Fruit fly (Drosophila melanogaster) whole organism, embryonic: ENCODE data around the gene inaF-B.

ENCODE experiments used
- BtbVII ChIP-seq: fragments of 200-800 bp; sonication (Bioruptor generic); optimal IDR thresholded peaks from 3 replicates; lab custom pipeline; 2017; ENCODE audit warnings: missing biosample characterization, mild to moderate bottlenecking, missing genetic modification characterization
- CG11456 ChIP-seq: fragments of 200-800 bp; sonication (Bioruptor generic); IDR thresholded peaks from 3 replicates; pipeline ENCODE4 v1.3.6; 2022; ENCODE audit warnings: missing biosample characterization, missing genetic modification characterization
- CG12659 ChIP-seq: fragments of 200-800 bp; sonication (Bioruptor generic); optimal IDR thresholded peaks from 3 replicates; lab custom pipeline; 2017; ENCODE audit warnings: mild to moderate bottlenecking, missing biosample characterization, missing genetic modification reagents, missing genetic modification characterization
- CG14965 ChIP-seq: fragments of 200-800 bp; sonication (Bioruptor generic); optimal IDR thresholded peaks from 2 replicates; lab custom pipeline; 2016; ENCODE audit warnings: missing biosample characterization, missing genetic modification characterization, borderline replicate concordance
- CG15601 ChIP-seq: fragments of 200-800 bp; sonication (Bioruptor generic); optimal IDR thresholded peaks from 3 replicates; lab custom pipeline; 2019; ENCODE audit warnings: missing biosample characterization, mild to moderate bottlenecking, missing genetic modification characterization, moderate library complexity
- CG2712 ChIP-seq: fragments of 200-800 bp; optimal IDR thresholded peaks from 3 replicates; lab custom pipeline; 2019; ENCODE audit warnings: missing biosample characterization, mild to moderate bottlenecking, missing genetic modification characterization, moderate library complexity
- CG31365 ChIP-seq: fragments of 200-800 bp; sonication (Bioruptor generic); optimal IDR thresholded peaks from 2 replicates; lab custom pipeline; 2018; ENCODE audit warnings: missing biosample characterization, mild to moderate bottlenecking, missing genetic modification characterization
- CG3163 ChIP-seq: fragments of 200-800 bp; sonication (Bioruptor generic); optimal IDR thresholded peaks from 3 replicates; lab custom pipeline; 2016; ENCODE audit warnings: missing biosample characterization, missing genetic modification characterization
- CG33213 ChIP-seq: fragments of 200-800 bp; sonication (Bioruptor generic); optimal IDR thresholded peaks from 3 replicates; lab custom pipeline; 2016; ENCODE audit warnings: missing biosample characterization, missing genetic modification characterization
- CG3726 ChIP-seq: fragments of 200-800 bp; sonication (Bioruptor generic); IDR thresholded peaks from 3 replicates; pipeline ENCODE4, ENCODE4 v1.3.6; 2022; ENCODE audit warnings: missing biosample characterization, missing genetic modification characterization
- CG3838 ChIP-seq: fragments of 200-800 bp; sonication (Bioruptor generic); optimal IDR thresholded peaks from 3 replicates; lab custom pipeline; 2016; ENCODE audit warnings: missing biosample characterization, missing genetic modification characterization
- CG6254 ChIP-seq: fragments of 200-800 bp; sonication (Bioruptor generic); optimal IDR thresholded peaks from 3 replicates; lab custom pipeline; 2017; ENCODE audit warnings: mild to moderate bottlenecking, missing biosample characterization, missing genetic modification reagents, missing genetic modification characterization
- CG7372 ChIP-seq: fragments of 200-800 bp; sonication (Bioruptor generic); IDR thresholded peaks from 2 replicates; pipeline ENCODE4 v1.3.6; 2022; ENCODE audit warnings: missing biosample characterization, missing genetic modification characterization
- CG7745 ChIP-seq: fragments of 200-800 bp; sonication (Bioruptor generic); optimal IDR thresholded peaks from 2 replicates; lab custom pipeline; 2018; ENCODE audit warnings: missing biosample characterization, mild to moderate bottlenecking, missing genetic modification characterization, moderate library complexity
- CG7963 ChIP-seq: fragments of 200-800 bp; sonication (Bioruptor generic); IDR thresholded peaks from 3 replicates; pipeline ENCODE4 v1.3.6; 2022; ENCODE audit warnings: missing biosample characterization, missing genetic modification characterization; ENCODE audit not compliant: partially characterized antibody
- CG8290 ChIP-seq, 3 experiments: fragments of 200-800 bp; sonication (Bioruptor generic); optimal IDR thresholded peaks; 2 replicates each; lab custom pipeline; 2016 to 2019; ENCODE audit warnings: missing biosample characterization in 3 of 3, missing genetic modification characterization in 3 of 3, mild to moderate bottlenecking in 2 of 3, moderate library complexity in 1 of 3
- CG9797 ChIP-seq: fragments of 200-800 bp; sonication (Bioruptor generic); optimal IDR thresholded peaks from 3 replicates; lab custom pipeline; 2018; ENCODE audit warnings: missing biosample characterization, mild to moderate bottlenecking, missing genetic modification characterization
- Dfd ChIP-seq, 2 experiments: fragments of >200 bp; optimal IDR thresholded peaks; 2 replicates each; lab custom pipeline; 2017; ENCODE audit warnings: missing biosample characterization in 2 of 2, missing genetic modification characterization in 2 of 2
- Dip2 ChIP-seq: fragments of 200-800 bp; sonication (Bioruptor generic); IDR thresholded peaks from 2 replicates; pipeline ENCODE4 v1.3.6; 2022; ENCODE audit warnings: missing biosample characterization, missing genetic modification characterization
- Dll ChIP-seq: fragments of 200-800 bp; sonication (Bioruptor generic); IDR thresholded peaks from 4 replicates; pipeline ENCODE4 v1.3.6; 2022; ENCODE audit warnings: missing biosample characterization, missing genetic modification characterization; ENCODE audit not compliant: partially characterized antibody
- Dp ChIP-seq: fragments of 200-800 bp; sonication (Bioruptor generic); optimal IDR thresholded peaks from 2 replicates; lab custom pipeline; 2018; ENCODE audit warnings: missing biosample characterization, mild to moderate bottlenecking, missing genetic modification characterization, moderate library complexity
- E2f1 ChIP-seq: fragments of 200-800 bp; sonication (Bioruptor generic); IDR thresholded peaks from 2 replicates; pipeline ENCODE4 v1.3.6; 2022; ENCODE audit warnings: missing biosample characterization, missing genetic modification characterization
- Elba2 ChIP-seq: fragments of 200-800 bp; sonication (Bioruptor generic); optimal IDR thresholded peaks from 3 replicates; lab custom pipeline; 2016; ENCODE audit warnings: missing biosample characterization, missing genetic modification characterization
- Gug ChIP-seq: fragments of 200-800 bp; sonication (Bioruptor generic); IDR thresholded peaks from 4 replicates; pipeline ENCODE4 v1.3.6; 2022; ENCODE audit warnings: missing biosample characterization, missing genetic modification characterization
- Hand ChIP-seq: fragments of 200-800 bp; sonication (Bioruptor generic); optimal IDR thresholded peaks from 2 replicates; lab custom pipeline; 2017; ENCODE audit warnings: mild to moderate bottlenecking, missing biosample characterization, missing genetic modification reagents, missing genetic modification characterization
- Hsf ChIP-seq: fragments of 200-800 bp; sonication (Bioruptor generic); optimal IDR thresholded peaks from 3 replicates; lab custom pipeline; 2016; ENCODE audit warnings: missing biosample characterization, missing genetic modification characterization
- MBD-R2 ChIP-seq: fragments of 200-800 bp; sonication (Bioruptor generic); IDR thresholded peaks from 2 replicates; pipeline ENCODE4 v1.3.6; 2022; ENCODE audit warnings: missing biosample characterization, missing genetic modification characterization
- Mes4 ChIP-seq: fragments of 200-800 bp; sonication (Bioruptor generic); optimal IDR thresholded peaks from 2 replicates; lab custom pipeline; 2016; ENCODE audit warnings: missing biosample characterization, missing genetic modification characterization
- Vsx1 ChIP-seq: fragments of 200-800 bp; sonication (Bioruptor generic); optimal IDR thresholded peaks from 2 replicates; lab custom pipeline; 2017; ENCODE audit warnings: missing biosample characterization, mild to moderate bottlenecking, missing genetic modification characterization, missing genetic modification reagents
- amos ChIP-seq: fragments of 200-800 bp; sonication (Bioruptor generic); IDR thresholded peaks from 2 replicates; pipeline ENCODE4 v1.3.6; 2022; ENCODE audit warnings: missing biosample characterization, missing genetic modification characterization; ENCODE audit not compliant: partially characterized antibody
- ara ChIP-seq: fragments of 200-800 bp; sonication (Bioruptor generic); IDR thresholded peaks from 2 replicates; pipeline ENCODE4 v1.3.6; 2022; ENCODE audit warnings: missing biosample characterization, missing genetic modification characterization
- ci ChIP-seq: fragments of 200-800 bp; sonication (Bioruptor generic); IDR thresholded peaks from 3 replicates; pipeline ENCODE4 v1.3.6; 2022; ENCODE audit warnings: missing biosample characterization, missing genetic modification characterization
- dati ChIP-seq: fragments of 200-800 bp; sonication (Bioruptor generic); IDR thresholded peaks from 2 replicates; pipeline ENCODE4 v1.3.6; 2022; ENCODE audit warnings: missing biosample characterization, missing genetic modification characterization
- emc ChIP-seq: fragments of 200-800 bp; sonication (Bioruptor generic); optimal IDR thresholded peaks from 2 replicates; lab custom pipeline; 2016; ENCODE audit warnings: missing biosample characterization, missing genetic modification characterization
- ewg ChIP-seq: fragments of 200-800 bp; sonication (Bioruptor generic); optimal IDR thresholded peaks from 3 replicates; lab custom pipeline; 2017; ENCODE audit warnings: mild to moderate bottlenecking, missing biosample characterization, missing genetic modification reagents, missing genetic modification characterization
- gce ChIP-seq: fragments of 200-800 bp; sonication (Bioruptor generic); IDR thresholded peaks from 3 replicates; pipeline ENCODE4 v1.3.6; 2022; ENCODE audit warnings: missing biosample characterization, missing genetic modification characterization
- grn ChIP-seq: fragments of 200-800 bp; sonication (Bioruptor generic); optimal IDR thresholded peaks from 3 replicates; lab custom pipeline; 2017; ENCODE audit warnings: missing biosample characterization, missing genetic modification characterization
- gsb ChIP-seq: fragments of 200-800 bp; sonication (Bioruptor generic); IDR thresholded peaks from 2 replicates; pipeline ENCODE4 v1.3.6; 2022; ENCODE audit warnings: missing biosample characterization, missing genetic modification characterization
- h ChIP-seq: fragments of >200 bp; optimal IDR thresholded peaks from 2 replicates; lab custom pipeline; 2017
- ind ChIP-seq: fragments of 200-800 bp; sonication (Bioruptor generic); optimal IDR thresholded peaks from 3 replicates; lab custom pipeline; 2016; ENCODE audit warnings: missing biosample characterization, missing genetic modification characterization
- klu ChIP-seq: fragments of 200-800 bp; sonication (Bioruptor generic); IDR thresholded peaks from 2 replicates; pipeline ENCODE4 v1.3.6; 2022; ENCODE audit warnings: missing biosample characterization, missing genetic modification characterization
- lbe ChIP-seq: fragments of 200-800 bp; sonication (Bioruptor generic); optimal IDR thresholded peaks from 2 replicates; lab custom pipeline; 2016; ENCODE audit warnings: missing biosample characterization, mild to moderate bottlenecking, missing genetic modification characterization
- mld ChIP-seq: fragments of 200-800 bp; sonication (Bioruptor generic); IDR thresholded peaks from 3 replicates; pipeline ENCODE4 v1.3.6; 2022; ENCODE audit warnings: missing biosample characterization, missing genetic modification characterization; ENCODE audit not compliant: partially characterized antibody
- pan ChIP-seq, 4 experiments: fragments of >200 bp in 3 of 4; fragments of 200-800 bp in 1 of 4; sonication (Bioruptor generic) in 1 of 4; optimal IDR thresholded peaks in 3 of 4; IDR thresholded peaks in 1 of 4; 2 replicates each; pipeline versions ENCODE4 v1.3.6 to Lab custom; 2017 to 2022; ENCODE audit warnings: missing biosample characterization in 2 of 4, missing genetic modification characterization in 2 of 4, mixed read lengths in 1 of 4
- pb ChIP-seq: fragments of 200-800 bp; sonication (Bioruptor generic); optimal IDR thresholded peaks from 3 replicates; lab custom pipeline; 2016; ENCODE audit warnings: missing biosample characterization, missing genetic modification characterization
- pzg ChIP-seq: fragments of 200-800 bp; sonication (Bioruptor generic); optimal IDR thresholded peaks from 3 replicates; lab custom pipeline; 2018; ENCODE audit warnings: missing biosample characterization, mild to moderate bottlenecking, missing genetic modification characterization, moderate library complexity
- scrt ChIP-seq: fragments of 200-800 bp; sonication (Bioruptor generic); optimal IDR thresholded peaks from 2 replicates; lab custom pipeline; 2018; ENCODE audit warnings: missing biosample characterization, mild to moderate bottlenecking, missing genetic modification characterization, moderate library complexity
- slbo ChIP-seq: fragments of 200-800 bp; sonication (Bioruptor generic); IDR thresholded peaks from 2 replicates; pipeline ENCODE4 v1.3.6; 2022; ENCODE audit warnings: missing biosample characterization, missing genetic modification characterization
- zen ChIP-seq: fragments of 200-800 bp; sonication (Bioruptor generic); optimal IDR thresholded peaks from 3 replicates; lab custom pipeline; 2018; ENCODE audit warnings: missing biosample characterization, mild to moderate bottlenecking, missing genetic modification characterization, moderate library complexity

The inaF-B gene

DNA sequence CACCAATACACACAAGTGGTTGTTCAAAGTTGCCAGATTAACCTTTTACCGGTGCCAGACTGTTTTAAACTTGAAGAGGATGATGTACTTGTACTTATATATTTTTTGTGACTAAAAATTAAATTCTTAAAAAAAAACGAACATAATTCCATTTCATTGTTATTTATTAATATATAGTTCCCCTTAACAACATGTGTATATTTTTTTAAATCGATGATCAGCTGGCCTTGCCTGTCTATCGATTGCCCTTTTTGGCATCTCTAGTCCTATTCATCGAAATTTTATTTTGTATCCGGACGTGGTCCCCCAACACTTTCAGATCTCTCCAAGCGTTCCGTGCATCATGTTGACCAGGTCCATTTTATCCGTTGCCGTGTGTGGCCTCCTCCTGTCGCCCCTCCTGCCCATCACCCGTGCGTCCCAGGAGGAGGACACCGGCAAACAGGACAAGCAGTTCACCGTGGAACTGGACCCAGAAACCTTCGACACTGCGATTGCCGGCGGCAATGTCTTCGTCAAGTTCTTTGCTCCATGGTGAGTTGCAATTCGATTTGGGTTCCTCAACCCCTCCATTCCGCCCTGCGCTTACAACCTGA lies 15.7 kb downstream of the inaF-B start, which contains the start of gene prtp (continued):
- TF ChIP-seq grn (GFP tag; lab: Kevin White, UChicago) = no peak
- TF ChIP-seq CG15601 (tag; lab: Kevin White, UChicago) = peak; percentile 25
- TF ChIP-seq CG33213 (GFP tag; lab: Kevin White, UChicago) = no peak
- no peak for TF ChIP-seq ind (GFP tag; lab: Kevin White, UChicago)
- TF ChIP-seq CG3726 (GFP tag; lab: Robert Waterston, UW) = no peak
- no peak for TF ChIP-seq scrt (GFP tag; lab: Kevin White, UChicago)
- no peak for TF ChIP-seq h (lab: Kevin White, UChicago)
- no peak for TF ChIP-seq CG11456 (GFP tag; lab: Robert Waterston, UW)
- TF ChIP-seq Hand (GFP tag; lab: Kevin White, UChicago) = no peak
- peak; percentile 51 for TF ChIP-seq MBD-R2
- TF ChIP-seq amos (GFP tag; lab: Robert Waterston, UW) = peak; percentile 21; the same call in 1 of the 2 replicates
- no peak; the same call in 1 of the 2 replicates for TF ChIP-seq E2f1 (GFP tag; lab: Robert Waterston, UW)
- no peak for TF ChIP-seq pb (GFP tag; lab: Kevin White, UChicago)
- no peak for TF ChIP-seq Dip2 (GFP tag; lab: Robert Waterston, UW)
- TF ChIP-seq CG8290 (GFP tag; optimal IDR thresholded peaks at IDR 0.05; lab: Kevin White, UChicago) = peak; percentile 18
- no peak for TF ChIP-seq CG8290 (tag; optimal IDR thresholded peaks at IDR 0.05; lab: Kevin White, UChicago)
- TF ChIP-seq CG6254 (GFP tag; lab: Kevin White, UChicago) = no peak
- TF ChIP-seq Dp = peak; percentile 41
- peak; percentile 76; the same call in 3 of the 4 replicates for TF ChIP-seq Dll (GFP tag; lab: Robert Waterston, UW)
- no peak for TF ChIP-seq Elba2 (GFP tag; lab: Kevin White, UChicago)
- no peak for TF ChIP-seq CG3163 (GFP tag; lab: Kevin White, UChicago)
- no peak for TF ChIP-seq CG7372 (GFP tag; lab: Robert Waterston, UW)
- no peak for TF ChIP-seq ara
- no peak for TF ChIP-seq emc (GFP tag; lab: Kevin White, UChicago)
- no peak for TF ChIP-seq ewg (GFP tag; lab: Kevin White, UChicago)
- TF ChIP-seq klu = no peak
- no peak for TF ChIP-seq CG3838 (GFP tag; lab: Kevin White, UChicago)
- peak; percentile 48 for TF ChIP-seq lbe
- TF ChIP-seq CG7745 (tag; lab: Kevin White, UChicago) = no peak
- peak; percentile 15 for TF ChIP-seq CG9797 (GFP tag; lab: Kevin White, UChicago)
- TF ChIP-seq CG12659 (GFP tag; lab: Kevin White, UChicago) = peak; percentile 23
- TF ChIP-seq CG2712 = peak; percentile 27
- TF ChIP-seq pan (optimal IDR thresholded peaks at IDR 0.05; lab: Kevin White, UChicago) = no peak
- TF ChIP-seq pan (GFP tag; optimal IDR thresholded peaks at IDR 0.05 in 1 of 2, IDR thresholded peaks at IDR 0.05 in 1 of 2) = peak in 1 of 2 experiments; percentile 33
- no peak for TF ChIP-seq CG14965
- no peak for TF ChIP-seq CG31365 (tag; lab: Kevin White, UChicago)
- TF ChIP-seq Dfd (GFP tag; optimal IDR thresholded peaks at IDR 0.05; lab: Kevin White, UChicago) = no peak
- no peak for TF ChIP-seq CG7963 (GFP tag; lab: Robert Waterston, UW)
- TF ChIP-seq Gug (GFP tag; lab: Robert Waterston, UW) = no peak
- peak; percentile 40; the same call in 2 of the 3 replicates for TF ChIP-seq ci
- no peak for TF ChIP-seq gce (GFP tag; lab: Robert Waterston, UW)
- TF ChIP-seq pzg (GFP tag; lab: Kevin White, UChicago) = peak; percentile 67
- TF ChIP-seq mld (GFP tag; lab: Robert Waterston, UW) = 0 out of 3 replicates have a peak, but pooled peaks have one; percentile 21
- TF ChIP-seq dati (GFP tag; lab: Robert Waterston, UW) = no peak
- TF ChIP-seq BtbVII (GFP tag; lab: Kevin White, UChicago) = no peak
- TF ChIP-seq Mes4 (GFP tag; lab: Kevin White, UChicago) = no peak
- TF ChIP-seq gsb = no peak
- no peak for TF ChIP-seq Hsf
- TF ChIP-seq Vsx1 = no peak
- no peak for TF ChIP-seq zen (tag; lab: Kevin White, UChicago)
- 0 out of 2 replicates have a peak, but pooled peaks have one; percentile 3 for TF ChIP-seq slbo
